Worm (Caenorhabditis elegans): ENCODE results near the gene Y22D7AL.11.
A peak's percentile ranks its signal among the peaks of the same experiment; 100 is the strongest.

Gene Y22D7AL.11

ce11 chrIII:1602682-1603081 lies 31.5 kb downstream of the Y22D7AL.11 start (continued):
- TF ChIP-seq snpc-4 (tag; optimal IDR thresholded peaks at IDR 0.05), result peak; percentile 3
- no peak for TF ChIP-seq ztf-4 (tag; optimal IDR thresholded peaks at IDR 0.05)
- TF ChIP-seq lsy-12 (tag; optimal IDR thresholded peaks at IDR 0.05), result no peak
- no peak for TF ChIP-seq nhr-28 (tag; optimal IDR thresholded peaks at IDR 0.05)
- TF ChIP-seq nhr-237 (tag; optimal IDR thresholded peaks at IDR 0.05), result no peak
- peak; percentile 87 for TF ChIP-seq pha-4 (tag; optimal IDR thresholded peaks at IDR 0.05)
- TF ChIP-seq hmg-11 (tag; optimal IDR thresholded peaks at IDR 0.05), result no peak

ce11 chrIII:1601464-1602169 lies 32.6 kb downstream of the Y22D7AL.11 start:
- peak; percentile 5 for TF ChIP-seq nhr-25 (tag; optimal IDR thresholded peaks at IDR 0.05)
- TF ChIP-seq nhr-43 (tag; optimal IDR thresholded peaks at IDR 0.05; ENCODE audit: poor library complexity, severe bottlenecking), result peak; percentile 68
- TF ChIP-seq nhr-28 (tag; optimal IDR thresholded peaks at IDR 0.05), result no peak
- peak; percentile 58 for TF ChIP-seq lsy-12 (tag; optimal IDR thresholded peaks at IDR 0.05)
- TF ChIP-seq hmg-11 (tag; optimal IDR thresholded peaks at IDR 0.05), result no peak
- no peak for TF ChIP-seq eor-1 (tag; optimal IDR thresholded peaks at IDR 0.05)
- TF ChIP-seq pha-4 (tag; optimal IDR thresholded peaks at IDR 0.05), result peak; percentile 22
- no peak for TF ChIP-seq fos-1 (tag; optimal IDR thresholded peaks at IDR 0.05)
- TF ChIP-seq fkh-2 (tag; optimal IDR thresholded peaks at IDR 0.05), result no peak
- peak; percentile 17 for TF ChIP-seq elt-2 (tag; optimal IDR thresholded peaks at IDR 0.05)
- peak; percentile 19 for TF ChIP-seq tbx-2 (tag; optimal IDR thresholded peaks at IDR 0.05)
- peak; percentile 23 for TF ChIP-seq lin-39 (tag; optimal IDR thresholded peaks at IDR 0.05)

- no peak for TF ChIP-seq skn-1 (tag; optimal IDR thresholded peaks at IDR 0.05)
- TF ChIP-seq lsy-12 (tag; optimal IDR thresholded peaks at IDR 0.05), result no peak
- peak; percentile 18 for TF ChIP-seq tbx-2 (tag; optimal IDR thresholded peaks at IDR 0.05)
- TF ChIP-seq ama-1 (optimal IDR thresholded peaks at IDR 0.05), result no peak
- no peak for TF ChIP-seq ztf-4 (tag; optimal IDR thresholded peaks at IDR 0.05)
- no peak for TF ChIP-seq nhr-12 (tag; optimal IDR thresholded peaks at IDR 0.05)
- no peak for TF ChIP-seq egl-27 (tag; optimal IDR thresholded peaks at IDR 0.05)
- TF ChIP-seq nhr-23 (tag; optimal IDR thresholded peaks at IDR 0.05), result peak; percentile 8
- no peak for TF ChIP-seq mdl-1 (tag; optimal IDR thresholded peaks at IDR 0.05)
- TF ChIP-seq nhr-43 (tag; optimal IDR thresholded peaks at IDR 0.05; ENCODE audit: poor library complexity, severe bottlenecking), result peak; percentile 33
- TF ChIP-seq ZK546.5 (tag; optimal IDR thresholded peaks at IDR 0.05), result no peak
- no peak for TF ChIP-seq ceh-28 (tag; optimal IDR thresholded peaks at IDR 0.05)
- no peak for TF ChIP-seq fos-1 (tag; optimal IDR thresholded peaks at IDR 0.05)
- TF ChIP-seq elt-1 (tag; optimal IDR thresholded peaks at IDR 0.05), result no peak
- peak; percentile 23 for TF ChIP-seq hmg-11 (tag; optimal IDR thresholded peaks at IDR 0.05)
- peak in 1 of 2 experiments; percentile 16 for TF ChIP-seq eor-1 (tag; optimal IDR thresholded peaks at IDR 0.05)
Observed at ce11 chrIII:1600670-1601194, 33.4 kb downstream of the Y22D7AL.11 start, which contains the start of gene sms-3. Gene sms-3 (minus strand): TSS chrIII:1601144.

ce11 chrIII:1598927-1599326 lies 35.2 kb downstream of the Y22D7AL.11 start:
- TF ChIP-seq skn-1 (tag; optimal IDR thresholded peaks at IDR 0.05), result no peak
- no peak for TF ChIP-seq ceh-9 (tag; optimal IDR thresholded peaks at IDR 0.05)
- peak; percentile 47 for TF ChIP-seq lin-15B (tag; optimal IDR thresholded peaks at IDR 0.05)
- TF ChIP-seq mml-1 (tag; optimal IDR thresholded peaks at IDR 0.05), result no peak
- TF ChIP-seq nhr-237 (tag; optimal IDR thresholded peaks at IDR 0.05), result no peak
- TF ChIP-seq unc-62 (GFP tag; optimal IDR thresholded peaks at IDR 0.05), result no peak
- TF ChIP-seq zag-1 (tag; optimal IDR thresholded peaks at IDR 0.05), result no peak

ce11 chrIII:1591681-1592080 lies 42.5 kb downstream of the Y22D7AL.11 start:
- TF ChIP-seq fkh-10 (GFP tag; optimal IDR thresholded peaks at IDR 0.05) (no peak), mdl-1 (tag; optimal IDR thresholded peaks at IDR 0.05) (no peak), nfya-1 (tag; optimal IDR thresholded peaks at IDR 0.05; ENCODE audit: insufficient read depth) (peak; percentile 75), lin-39 (tag; optimal IDR thresholded peaks at IDR 0.05) (peak; percentile 44), lin-15B (tag; optimal IDR thresholded peaks at IDR 0.05) (peak; percentile 34), hmg-11 (tag; optimal IDR thresholded peaks at IDR 0.05) (peak; percentile 90), egl-5 (tag; optimal IDR thresholded peaks at IDR 0.05) (peak; percentile 18)

Data from whole organism, L3 larva.